Fruit fly (Drosophila melanogaster) whole organism, embryonic: ENCODE results near the gene Tnpo-SR.

Experiments used
- Adf1 ChIP-seq: fragments of 200-800 bp; sonication (Bioruptor generic); IDR thresholded peaks from 2 replicates; pipeline ENCODE4 v1.3.6; 2022; ENCODE audit warnings: missing biosample characterization, missing genetic modification characterization
- Atf3 ChIP-seq: fragments of 200-800 bp; sonication (Bioruptor generic); optimal IDR thresholded peaks from 3 replicates; lab custom pipeline; 2016; ENCODE audit warnings: missing biosample characterization, missing genetic modification characterization
- C15 ChIP-seq: fragments of 200-800 bp; sonication (Bioruptor generic); IDR thresholded peaks from 3 replicates; pipeline ENCODE4 v1.3.6; 2022; ENCODE audit warnings: missing biosample characterization, missing genetic modification characterization
- CG10543 ChIP-seq: fragments of 200-800 bp; sonication (Bioruptor generic); optimal IDR thresholded peaks from 3 replicates; lab custom pipeline; 2017; ENCODE audit warnings: missing biosample characterization, mild to moderate bottlenecking, missing genetic modification characterization, moderate library complexity
- CG11560 ChIP-seq: fragments of 200-800 bp; sonication (Bioruptor generic); IDR thresholded peaks from 3 replicates; pipeline ENCODE4 v1.3.6; 2022; ENCODE audit warnings: missing biosample characterization, missing genetic modification characterization
- CG12769 ChIP-seq: fragments of 200-800 bp; sonication (Bioruptor generic); optimal IDR thresholded peaks from 2 replicates; lab custom pipeline; 2019; ENCODE audit warnings: missing biosample characterization, mild to moderate bottlenecking, missing genetic modification characterization, moderate library complexity
- CG13287 ChIP-seq: fragments of 200-800 bp; sonication (Bioruptor generic); IDR thresholded peaks from 2 replicates; pipeline ENCODE4 v1.3.6; 2022; ENCODE audit warnings: missing biosample characterization, missing genetic modification characterization; ENCODE audit not compliant: partially characterized antibody
- CG13424 ChIP-seq: fragments of 200-800 bp; sonication (Bioruptor generic); optimal IDR thresholded peaks from 2 replicates; lab custom pipeline; 2019; ENCODE audit warnings: missing biosample characterization, mild to moderate bottlenecking, missing genetic modification characterization, moderate library complexity
- CG15601 ChIP-seq: fragments of 200-800 bp; sonication (Bioruptor generic); optimal IDR thresholded peaks from 3 replicates; lab custom pipeline; 2019; ENCODE audit warnings: missing biosample characterization, mild to moderate bottlenecking, missing genetic modification characterization, moderate library complexity
- CG16813 ChIP-seq: fragments of 200-800 bp; sonication (Bioruptor generic); IDR thresholded peaks from 3 replicates; pipeline ENCODE4 v1.3.6; 2022; ENCODE audit warnings: missing biosample characterization, missing genetic modification characterization; ENCODE audit not compliant: partially characterized antibody
- CG17359 ChIP-seq: fragments of 200-800 bp; sonication (Bioruptor generic); optimal IDR thresholded peaks from 3 replicates; lab custom pipeline; 2018; ENCODE audit warnings: missing biosample characterization, mild to moderate bottlenecking, missing genetic modification characterization, moderate library complexity
- CG18476 ChIP-seq: fragments of 200-800 bp; sonication (Bioruptor generic); optimal IDR thresholded peaks from 2 replicates; lab custom pipeline; 2016; ENCODE audit warnings: missing biosample characterization, mild to moderate bottlenecking, missing genetic modification characterization
- CG34376 ChIP-seq: fragments of 200-800 bp; sonication (Bioruptor generic); optimal IDR thresholded peaks from 2 replicates; lab custom pipeline; 2018; ENCODE audit warnings: missing biosample characterization, mild to moderate bottlenecking, missing genetic modification characterization
- CG3847 ChIP-seq: fragments of 200-800 bp; sonication (Bioruptor generic); IDR thresholded peaks from 2 replicates; pipeline ENCODE4 v1.3.6; 2022; ENCODE audit warnings: missing biosample characterization, missing genetic modification characterization
- CG3995 ChIP-seq: fragments of 200-800 bp; sonication (Bioruptor generic); optimal IDR thresholded peaks from 3 replicates; lab custom pipeline; 2016; ENCODE audit warnings: missing biosample characterization, missing genetic modification characterization
- CG6175 ChIP-seq: fragments of 200-800 bp; sonication (Bioruptor generic); IDR thresholded peaks from 3 replicates; pipeline ENCODE4 v1.3.6; 2022; ENCODE audit warnings: missing biosample characterization, missing genetic modification characterization
- CG7987 ChIP-seq: fragments of 200-800 bp; sonication (Bioruptor generic); optimal IDR thresholded peaks from 2 replicates; lab custom pipeline; 2018; ENCODE audit warnings: missing biosample characterization, mild to moderate bottlenecking, missing genetic modification characterization, moderate library complexity
- CG8290 ChIP-seq, 3 experiments: fragments of 200-800 bp; sonication (Bioruptor generic); optimal IDR thresholded peaks; 2 replicates each; lab custom pipeline; 2016 to 2019; ENCODE audit warnings: missing biosample characterization in 3 of 3, missing genetic modification characterization in 3 of 3, mild to moderate bottlenecking in 2 of 3, moderate library complexity in 1 of 3
- Camta ChIP-seq: fragments of 200-800 bp; sonication (Bioruptor generic); optimal IDR thresholded peaks from 2 replicates; lab custom pipeline; 2016; ENCODE audit warnings: missing biosample characterization, missing genetic modification characterization
- Dad ChIP-seq: fragments of 200-800 bp; sonication (Bioruptor generic); optimal IDR thresholded peaks from 3 replicates; lab custom pipeline; 2016; ENCODE audit warnings: missing biosample characterization, missing genetic modification characterization
- Deaf1 ChIP-seq: fragments of 200-800 bp; optimal IDR thresholded peaks from 3 replicates; lab custom pipeline; 2019; ENCODE audit warnings: missing biosample characterization, mild to moderate bottlenecking, missing genetic modification characterization, moderate library complexity
- Doc3 ChIP-seq: fragments of 200-800 bp; sonication (Bioruptor generic); IDR thresholded peaks from 3 replicates; pipeline ENCODE4 v1.3.6; 2022; ENCODE audit warnings: missing biosample characterization, missing genetic modification characterization; ENCODE audit not compliant: partially characterized antibody
- GATAe ChIP-seq: fragments of 200-800 bp; sonication (Bioruptor generic); conservative IDR thresholded peaks from 2 replicates; pipeline ENCODE4 v1.3.6; 2022; ENCODE audit warnings: missing biosample characterization, missing genetic modification characterization
- HHEX ChIP-seq: fragments of 200-800 bp; sonication (Bioruptor generic); optimal IDR thresholded peaks from 3 replicates; lab custom pipeline; 2017; ENCODE audit warnings: missing biosample characterization, mild to moderate bottlenecking, missing genetic modification characterization, missing genetic modification reagents
- Hey ChIP-seq: fragments of 200-800 bp; sonication (Bioruptor generic); optimal IDR thresholded peaks from 3 replicates; lab custom pipeline; 2018; ENCODE audit warnings: missing biosample characterization, mild to moderate bottlenecking, missing genetic modification characterization
- Hmx ChIP-seq: fragments of 200-800 bp; sonication (Bioruptor generic); optimal IDR thresholded peaks from 2 replicates; lab custom pipeline; 2016; ENCODE audit warnings: missing biosample characterization, missing genetic modification characterization
- Myb ChIP-seq: fragments of 200-800 bp; sonication (Bioruptor generic); optimal IDR thresholded peaks from 2 replicates; lab custom pipeline; 2016; ENCODE audit warnings: missing biosample characterization, missing genetic modification characterization
- Pdp1 ChIP-seq, 2 experiments: fragments of 200-800 bp; sonication (Bioruptor generic); optimal IDR thresholded peaks; 3 replicates each; lab custom pipeline; 2016; ENCODE audit warnings: missing biosample characterization in 2 of 2, missing genetic modification characterization in 2 of 2, mild to moderate bottlenecking in 1 of 2, moderate library complexity in 1 of 2
- Rx ChIP-seq: fragments of 200-800 bp; sonication (Bioruptor generic); IDR thresholded peaks from 2 replicates; pipeline ENCODE4 v1.3.6; 2022; ENCODE audit warnings: missing biosample characterization, missing genetic modification characterization
- Xbp1 ChIP-seq: fragments of 200-800 bp; sonication (Bioruptor generic); optimal IDR thresholded peaks from 3 replicates; lab custom pipeline; 2016; ENCODE audit warnings: missing biosample characterization, mild to moderate bottlenecking, missing genetic modification characterization
- chif ChIP-seq, 2 experiments: fragments of 200-800 bp; sonication (Bioruptor generic); optimal IDR thresholded peaks; 3 replicates each; lab custom pipeline; 2016; ENCODE audit warnings: missing biosample characterization in 2 of 2, missing genetic modification characterization in 2 of 2
- chinmo ChIP-seq: fragments of 200-800 bp; sonication (Bioruptor generic); IDR thresholded peaks from 4 replicates; pipeline ENCODE4 v1.3.6; 2022; ENCODE audit warnings: missing biosample characterization, missing genetic modification characterization; ENCODE audit not compliant: partially characterized antibody
- cwo ChIP-seq: fragments of 200-800 bp; sonication (Bioruptor generic); optimal IDR thresholded peaks from 3 replicates; lab custom pipeline; 2017; ENCODE audit warnings: missing biosample characterization, missing genetic modification characterization, mild to moderate bottlenecking, moderate library complexity, missing genetic modification reagents
- dmrt11E ChIP-seq: fragments of 200-800 bp; sonication (Bioruptor generic); optimal IDR thresholded peaks from 3 replicates; lab custom pipeline; 2018; ENCODE audit warnings: missing biosample characterization, mild to moderate bottlenecking, missing genetic modification characterization, moderate library complexity
- exex ChIP-seq: fragments of 200-800 bp; sonication (Bioruptor generic); optimal IDR thresholded peaks from 4 replicates; lab custom pipeline; 2018; ENCODE audit warnings: missing biosample characterization, mild to moderate bottlenecking, missing genetic modification characterization, moderate library complexity
- ftz-f1 ChIP-seq: fragments of 200-800 bp; sonication (Bioruptor generic); optimal IDR thresholded peaks from 2 replicates; lab custom pipeline; 2016; ENCODE audit warnings: missing biosample characterization, missing genetic modification characterization
- grn ChIP-seq: fragments of 200-800 bp; sonication (Bioruptor generic); optimal IDR thresholded peaks from 3 replicates; lab custom pipeline; 2017; ENCODE audit warnings: missing biosample characterization, missing genetic modification characterization
- lab ChIP-seq: fragments of 200-800 bp; sonication (Bioruptor generic); optimal IDR thresholded peaks from 3 replicates; lab custom pipeline; 2017; ENCODE audit warnings: missing biosample characterization, missing genetic modification characterization, mild to moderate bottlenecking, moderate library complexity, missing genetic modification reagents
- mirr ChIP-seq: fragments of 200-800 bp; sonication (Bioruptor generic); optimal IDR thresholded peaks from 3 replicates; lab custom pipeline; 2018; ENCODE audit warnings: missing biosample characterization, mild to moderate bottlenecking, missing genetic modification characterization
- mld ChIP-seq: fragments of 200-800 bp; sonication (Bioruptor generic); IDR thresholded peaks from 3 replicates; pipeline ENCODE4 v1.3.6; 2022; ENCODE audit warnings: missing biosample characterization, missing genetic modification characterization; ENCODE audit not compliant: partially characterized antibody
- psq ChIP-seq: fragments of 200-800 bp; sonication (Bioruptor generic); optimal IDR thresholded peaks from 2 replicates; lab custom pipeline; 2017; ENCODE audit warnings: missing biosample characterization, missing genetic modification characterization
- salm ChIP-seq: fragments of 200-800 bp; sonication (Bioruptor generic); optimal IDR thresholded peaks from 2 replicates; lab custom pipeline; 2018; ENCODE audit warnings: missing biosample characterization, mild to moderate bottlenecking, missing genetic modification characterization
- scrt ChIP-seq: fragments of 200-800 bp; sonication (Bioruptor generic); optimal IDR thresholded peaks from 2 replicates; lab custom pipeline; 2018; ENCODE audit warnings: missing biosample characterization, mild to moderate bottlenecking, missing genetic modification characterization, moderate library complexity
- sug ChIP-seq: fragments of 200-800 bp; optimal IDR thresholded peaks from 2 replicates; lab custom pipeline; 2019; ENCODE audit warnings: missing biosample characterization, mild to moderate bottlenecking, missing genetic modification characterization, moderate library complexity
- wek ChIP-seq: fragments of 200-800 bp; sonication (Bioruptor generic); optimal IDR thresholded peaks from 3 replicates; lab custom pipeline; 2018; ENCODE audit warnings: missing biosample characterization, mild to moderate bottlenecking, missing genetic modification characterization, moderate library complexity

The Tnpo-SR gene

DNA sequence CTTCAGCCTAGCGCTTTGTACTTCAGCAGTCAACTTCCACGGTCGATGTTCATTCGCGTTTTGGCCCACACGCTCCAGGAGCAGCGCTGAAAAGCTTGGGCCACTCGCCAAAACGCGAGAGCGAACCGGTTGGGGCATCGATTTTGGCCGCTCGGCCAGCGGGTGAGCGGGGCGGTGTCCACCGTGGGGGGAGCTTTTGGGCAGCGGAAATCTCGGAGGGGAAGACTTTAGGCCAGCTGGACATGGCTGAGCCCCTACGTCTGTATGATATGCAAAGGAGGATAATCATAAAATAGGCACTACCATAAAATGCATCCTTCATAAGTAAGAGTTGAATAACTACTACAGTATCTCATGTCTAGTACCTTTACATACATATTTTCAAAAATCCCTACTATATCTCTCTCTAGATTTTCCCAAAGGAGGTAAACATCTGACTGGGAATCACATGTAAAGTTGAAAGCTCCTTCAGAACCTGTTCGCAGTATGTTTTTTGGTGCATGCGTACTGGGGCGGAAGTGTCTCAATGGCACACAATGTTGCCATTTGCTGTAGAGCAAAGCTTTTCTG lies 40.3 kb downstream of the Tnpo-SR start, which contains the start of gene Syt1 (continued):
- TF ChIP-seq scrt, result no peak
- TF ChIP-seq Camta (GFP tag; lab: Kevin White, UChicago), result no peak
- no peak for TF ChIP-seq CG17359
- TF ChIP-seq CG6175 (GFP tag; lab: Robert Waterston, UW), result no peak
- TF ChIP-seq CG18476, result no peak
- TF ChIP-seq CG8290 (GFP tag; optimal IDR thresholded peaks at IDR 0.05; lab: Kevin White, UChicago), result no peak
- peak in 1 of 2 experiments; percentile 0 for TF ChIP-seq CG8290 (tag; optimal IDR thresholded peaks at IDR 0.05; lab: Kevin White, UChicago)
- no peak for TF ChIP-seq Hmx (GFP tag; lab: Kevin White, UChicago)
- TF ChIP-seq C15 (GFP tag; lab: Robert Waterston, UW), result no peak
- TF ChIP-seq, all 482 proteins: peak for 26

DNA sequence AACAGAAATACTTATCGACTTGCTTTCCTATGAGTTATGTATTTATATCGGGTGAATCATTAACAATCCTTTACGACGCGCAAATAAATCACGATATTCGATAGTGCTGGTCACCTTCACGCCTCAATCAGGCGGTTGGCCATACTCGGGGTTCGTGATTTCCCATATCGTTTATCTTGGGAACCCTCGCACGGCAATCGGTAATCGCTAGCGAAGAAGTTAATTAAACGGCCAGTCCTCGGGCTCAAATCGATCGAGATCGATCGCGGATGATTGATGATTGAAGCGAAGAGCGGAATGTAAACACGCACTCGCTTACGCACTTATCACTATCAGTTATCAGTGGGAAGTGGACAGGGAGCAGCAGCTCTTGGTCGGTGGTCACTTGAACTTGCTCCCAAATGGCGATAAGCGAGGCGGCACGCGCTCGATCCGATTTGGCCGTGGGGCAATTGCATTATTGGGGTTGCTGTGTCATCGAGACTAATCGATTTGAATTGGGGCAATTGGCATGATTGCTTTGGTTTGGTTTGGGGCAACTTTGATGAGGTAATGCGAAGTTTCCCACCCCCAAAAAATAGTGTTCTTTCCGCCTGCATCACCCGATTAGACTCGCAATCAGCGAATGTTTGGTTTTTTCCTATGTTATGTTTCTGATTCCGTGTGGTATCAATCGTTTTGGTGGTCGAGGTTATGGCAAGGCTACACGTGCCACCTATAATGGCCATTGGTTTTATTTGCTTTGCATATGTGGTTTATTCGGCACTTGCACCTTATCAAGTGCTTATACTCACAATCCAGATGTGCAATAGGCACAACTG lies 41.4 kb downstream of the Tnpo-SR start:
- TF ChIP-seq Rx, result no peak
- no peak for TF ChIP-seq CG16813
- no peak for TF ChIP-seq Adf1 (GFP tag; lab: Robert Waterston, UW)
- no peak for TF ChIP-seq Camta (GFP tag; lab: Kevin White, UChicago)
- TF ChIP-seq mld (GFP tag; lab: Robert Waterston, UW), result no peak
- peak; percentile 82 for TF ChIP-seq CG7987
- no peak for TF ChIP-seq CG15601
- no peak for TF ChIP-seq Xbp1
- no peak for TF ChIP-seq psq (GFP tag; lab: Kevin White, UChicago)
- no peak for TF ChIP-seq Doc3
- peak; percentile 83 for TF ChIP-seq Hey
- TF ChIP-seq sug (tag; lab: Kevin White, UChicago), result peak; percentile 86
- TF ChIP-seq CG12769 (tag; lab: Kevin White, UChicago), result peak; percentile 47
- TF ChIP-seq mirr, result peak; percentile 86
- no peak for TF ChIP-seq salm (tag; lab: Kevin White, UChicago)
- peak; percentile 93 for TF ChIP-seq exex (tag; lab: Kevin White, UChicago)
- peak; percentile 41 for TF ChIP-seq ftz-f1 (GFP tag; lab: Kevin White, UChicago)
- TF ChIP-seq CG34376 (GFP tag; lab: Kevin White, UChicago), result peak; percentile 77
- TF ChIP-seq lab (GFP tag; lab: Kevin White, UChicago), result peak; percentile 90
- TF ChIP-seq dmrt11E (tag; lab: Kevin White, UChicago), result no peak
- TF ChIP-seq CG13287 (GFP tag; lab: Robert Waterston, UW), result no peak
- TF ChIP-seq wek, result no peak
- TF ChIP-seq CG13424, result no peak
- TF ChIP-seq GATAe (GFP tag; lab: Robert Waterston, UW), result peak; percentile 26; the same call in 1 of the 2 replicates
- no peak for TF ChIP-seq Dad (GFP tag; lab: Kevin White, UChicago)
- TF ChIP-seq Atf3 (GFP tag; lab: Kevin White, UChicago), result no peak
- TF ChIP-seq CG10543, result peak; percentile 29
- no peak for TF ChIP-seq HHEX (GFP tag; lab: Kevin White, UChicago)
- peak; percentile 83 for TF ChIP-seq cwo (GFP tag; lab: Kevin White, UChicago)
- TF ChIP-seq grn (GFP tag; lab: Kevin White, UChicago), result peak; percentile 98
- no peak for TF ChIP-seq Myb
- no peak for TF ChIP-seq chif (GFP tag; optimal IDR thresholded peaks at IDR 0.05; lab: Kevin White, UChicago)
- no peak for TF ChIP-seq CG11560 (tag; lab: Robert Waterston, UW)
- TF ChIP-seq CG3995 (GFP tag; lab: Kevin White, UChicago), result peak; percentile 66
- 0 out of 4 replicates have a peak, but pooled peaks have one; percentile 45 for TF ChIP-seq chinmo
- peak; percentile 15 for TF ChIP-seq Deaf1 (tag; lab: Kevin White, UChicago)
- no peak for TF ChIP-seq CG3847
- peak in 1 of 2 experiments; percentile 25 for TF ChIP-seq Pdp1 (GFP tag; optimal IDR thresholded peaks at IDR 0.05; lab: Kevin White, UChicago)
